Worm (Caenorhabditis elegans): ENCODE results near the gene ttr-57.
"Not testable (repeated sequence)": the region's sequence is repeated elsewhere in the genome, so short reads cannot be mapped to it uniquely, and the experiment has no call there.

- not testable (repeated sequence) for TF ChIP-seq sox-2 (GFP tag; IDR thresholded peaks at IDR 0.05); fkh-10 (GFP tag; optimal IDR thresholded peaks at IDR 0.05); nfya-1 (tag; optimal IDR thresholded peaks at IDR 0.05)
These were observed 907 bp downstream of the ttr-57 start for ce11 chrV:20605812-20606211.
